Worm (Caenorhabditis elegans) whole organism, early embryonic: ENCODE data around the gene atln-1.
A peak's percentile ranks its signal among the peaks of the same experiment; 100 is the strongest.
"Not testable (repeated sequence)": the region's sequence is repeated elsewhere in the genome, so short reads cannot be mapped to it uniquely, and the experiment has no call there.

Experiments
- B0310.2 ChIP-seq: sonication (generic microtip); optimal IDR thresholded peaks from 2 replicates; lab custom pipeline; 2016; ENCODE audit warnings: mild to moderate bottlenecking, missing genetic modification characterization, missing compliant biosample characterization
- F13C5.2 ChIP-seq: sonication (generic microtip); optimal IDR thresholded peaks from 2 replicates; lab custom pipeline; 2017; ENCODE audit warnings: mild to moderate bottlenecking, missing genetic modification characterization, inconsistent platforms, missing compliant biosample characterization
- aly-1 ChIP-seq: sonication (generic microtip); optimal IDR thresholded peaks from 2 replicates; lab custom pipeline; 2016; ENCODE audit warnings: missing genetic modification characterization, missing compliant biosample characterization
- ama-1 ChIP-seq: fragments of 150-350 bp; optimal IDR thresholded peaks from 2 replicates; lab custom pipeline; 2014
- ceh-13 ChIP-seq: fragments of 200-800 bp; sonication (Bioruptor generic); optimal IDR thresholded peaks from 2 replicates; lab custom pipeline; 2018; ENCODE audit warnings: mild to moderate bottlenecking, missing genetic modification characterization, missing compliant biosample characterization
- ceh-36 ChIP-seq: sonication (generic microtip); optimal IDR thresholded peaks from 2 replicates; lab custom pipeline; 2016; ENCODE audit warnings: missing genetic modification characterization, inconsistent platforms, missing compliant biosample characterization
- ets-7 ChIP-seq: sonication (generic microtip); optimal IDR thresholded peaks from 2 replicates; lab custom pipeline; 2016; ENCODE audit warnings: missing genotype, missing genetic modification characterization, missing compliant biosample characterization
- flt-1 ChIP-seq: fragments of 200-800 bp; sonication (Bioruptor generic); IDR thresholded peaks from 2 replicates; pipeline ENCODE4 v1.3.6; 2022; ENCODE audit warnings: missing genetic modification characterization, missing compliant biosample characterization
- hmbx-1 ChIP-seq: sonication (generic microtip); optimal IDR thresholded peaks from 2 replicates; lab custom pipeline; 2016; ENCODE audit warnings: mild to moderate bottlenecking, missing genetic modification characterization, missing compliant biosample characterization
- hmg-4 ChIP-seq: fragments of 200-800 bp; sonication (Bioruptor generic); optimal IDR thresholded peaks from 2 replicates; lab custom pipeline; 2018; ENCODE audit warnings: mild to moderate bottlenecking, missing genetic modification characterization, missing compliant biosample characterization
- hnd-1 ChIP-seq: sonication (generic microtip); optimal IDR thresholded peaks from 2 replicates; lab custom pipeline; 2016; ENCODE audit warnings: missing genetic modification characterization, missing compliant biosample characterization
- pes-1 ChIP-seq: fragments of 200-800 bp; sonication (Bioruptor generic); IDR thresholded peaks from 2 replicates; pipeline ENCODE4 v1.3.6; 2022; ENCODE audit warnings: missing genetic modification reagents, missing genetic modification characterization, missing compliant biosample characterization
- scrt-1 ChIP-seq: fragments of 200-800 bp; sonication (Bioruptor generic); IDR thresholded peaks from 2 replicates; pipeline ENCODE4 v1.3.6; 2022; ENCODE audit warnings: missing genetic modification characterization, missing compliant biosample characterization
- sea-1 ChIP-seq: fragments of 200-800 bp; sonication (Bioruptor generic); conservative IDR thresholded peaks from 2 replicates; pipeline ENCODE4 v1.3.6; 2022; ENCODE audit warnings: missing genetic modification characterization, missing compliant biosample characterization
- tbx-11 ChIP-seq: fragments of 200-800 bp; sonication (Bioruptor generic); IDR thresholded peaks from 2 replicates; pipeline ENCODE4 v1.3.6; 2022; ENCODE audit warnings: missing genetic modification characterization, missing compliant biosample characterization
- tbx-37 ChIP-seq: fragments of 200-800 bp; sonication (Bioruptor generic); conservative IDR thresholded peaks from 2 replicates; pipeline ENCODE4 v1.3.6; 2022; ENCODE audit warnings: missing genetic modification reagents, missing genetic modification characterization, missing compliant biosample characterization
- tra-4 ChIP-seq: sonication (generic microtip); optimal IDR thresholded peaks from 2 replicates; lab custom pipeline; 2017; ENCODE audit warnings: missing genetic modification characterization, missing compliant biosample characterization

Gene atln-1

ce11 chrIV:2788389-2788788 is at the start of gene atln-1:
Gene atln-1, plus strand, starts transcription at chrIV:2788689.
- TF ChIP-seq hmbx-1 (tag; lab: Kevin White, UChicago); flt-1 (GFP tag; lab: Robert Waterston, UW); pes-1 (GFP tag; lab: Robert Waterston, UW): not testable (repeated sequence)

ce11 chrIV:2740035-2740434 is 48.5 kb upstream of the atln-1 start:
- TF ChIP-seq scrt-1 (GFP tag; lab: Robert Waterston, UW) (peak; percentile 95), flt-1 (GFP tag; lab: Robert Waterston, UW) (peak; percentile 94), pes-1 (GFP tag; lab: Robert Waterston, UW) (peak; percentile 95), tbx-37 (peak; percentile 96), sea-1 (GFP tag; lab: Robert Waterston, UW) (peak; percentile 97), tbx-11 (GFP tag; lab: Robert Waterston, UW) (peak; percentile 93)

- TF ChIP-seq ets-7 (tag; lab: Kevin White, UChicago), result no peak
These were observed 45.9 kb upstream of the atln-1 start, which contains the start of gene nhr-277 for ce11 chrIV:2742470-2743044. Gene nhr-277, plus strand, starts transcription at chrIV:2742994.

ce11 chrIV:2747385-2748007 is 41.0 kb upstream of the atln-1 start:
- TF ChIP-seq tbx-11 (GFP tag; lab: Robert Waterston, UW) (no peak), ets-7 (tag; lab: Kevin White, UChicago) (no peak)

- TF ChIP-seq B0310.2 (tag; lab: Kevin White, UChicago), result no peak
- no peak for TF ChIP-seq scrt-1 (GFP tag; lab: Robert Waterston, UW)
- TF ChIP-seq flt-1 (GFP tag; lab: Robert Waterston, UW), result no peak
- no peak for TF ChIP-seq sea-1 (GFP tag; lab: Robert Waterston, UW)
- no peak for TF ChIP-seq ceh-36 (tag; lab: Kevin White, UChicago)
- TF ChIP-seq hmg-4, result no peak
- TF ChIP-seq aly-1 (tag; lab: Kevin White, UChicago), result no peak
- TF ChIP-seq hmbx-1 (tag; lab: Kevin White, UChicago), result no peak
These were observed 39.5 kb upstream of the atln-1 start for ce11 chrIV:2748863-2749451.

- TF ChIP-seq hmbx-1 (tag; lab: Kevin White, UChicago) (no peak), ceh-13 (no peak), tbx-11 (GFP tag; lab: Robert Waterston, UW) (no peak), hnd-1 (tag; lab: Kevin White, UChicago) (no peak), sea-1 (GFP tag; lab: Robert Waterston, UW) (no peak), ets-7 (tag; lab: Kevin White, UChicago) (no peak), hmg-4 (no peak), tra-4 (no peak), scrt-1 (GFP tag; lab: Robert Waterston, UW) (no peak), ama-1 (lab: Kevin White, UChicago) (no peak), flt-1 (GFP tag; lab: Robert Waterston, UW) (no peak), ceh-36 (tag; lab: Kevin White, UChicago) (no peak), aly-1 (tag; lab: Kevin White, UChicago) (no peak), tbx-37 (no peak), F13C5.2 (tag; lab: Kevin White, UChicago) (no peak), pes-1 (GFP tag; lab: Robert Waterston, UW) (no peak), B0310.2 (tag; lab: Kevin White, UChicago) (no peak)
These were observed 37.9 kb upstream of the atln-1 start for ce11 chrIV:2750607-2751006.

- no peak for TF ChIP-seq aly-1 (tag; lab: Kevin White, UChicago)
- no peak for TF ChIP-seq ama-1 (lab: Kevin White, UChicago)
- TF ChIP-seq tbx-11 (GFP tag; lab: Robert Waterston, UW), result no peak
- TF ChIP-seq pes-1 (GFP tag; lab: Robert Waterston, UW), result no peak
These were observed 36.9 kb upstream of the atln-1 start, which contains the start of gene Y54G2A.41 for ce11 chrIV:2751568-2751967. Gene Y54G2A.41, plus strand, starts transcription at chrIV:2751868.

ce11 chrIV:2753541-2753940 is 34.9 kb upstream of the atln-1 start:
- TF ChIP-seq aly-1 (tag; lab: Kevin White, UChicago), result no peak
- no peak for TF ChIP-seq ceh-36 (tag; lab: Kevin White, UChicago)
- no peak for TF ChIP-seq hnd-1 (tag; lab: Kevin White, UChicago)
- TF ChIP-seq tra-4, result no peak
- no peak for TF ChIP-seq scrt-1 (GFP tag; lab: Robert Waterston, UW)
- TF ChIP-seq ama-1 (lab: Kevin White, UChicago), result no peak
- no peak for TF ChIP-seq tbx-11 (GFP tag; lab: Robert Waterston, UW)
- no peak for TF ChIP-seq hmbx-1 (tag; lab: Kevin White, UChicago)
- no peak for TF ChIP-seq hmg-4
- TF ChIP-seq pes-1 (GFP tag; lab: Robert Waterston, UW), result no peak
- TF ChIP-seq tbx-37, result no peak
- TF ChIP-seq ets-7 (tag; lab: Kevin White, UChicago), result no peak
- TF ChIP-seq ceh-13, result no peak
- no peak for TF ChIP-seq flt-1 (GFP tag; lab: Robert Waterston, UW)
- TF ChIP-seq sea-1 (GFP tag; lab: Robert Waterston, UW), result no peak
- TF ChIP-seq B0310.2 (tag; lab: Kevin White, UChicago), result no peak
- TF ChIP-seq F13C5.2 (tag; lab: Kevin White, UChicago), result no peak
